Fruit fly (Drosophila melanogaster) whole organism, wandering third instar larva: ENCODE measurements around the gene O-fut2.

ENCODE experiments used
- GATAd ChIP-seq: sonication (Bioruptor generic); optimal IDR thresholded peaks from 2 replicates; lab custom pipeline; 2016; ENCODE audit warnings: missing biosample characterization, missing genetic modification characterization
- Hr78 ChIP-seq: fragments of >200 bp; optimal IDR thresholded peaks from 2 replicates; lab custom pipeline; 2017; ENCODE audit warnings: missing biosample characterization, missing genetic modification characterization

DNA sequence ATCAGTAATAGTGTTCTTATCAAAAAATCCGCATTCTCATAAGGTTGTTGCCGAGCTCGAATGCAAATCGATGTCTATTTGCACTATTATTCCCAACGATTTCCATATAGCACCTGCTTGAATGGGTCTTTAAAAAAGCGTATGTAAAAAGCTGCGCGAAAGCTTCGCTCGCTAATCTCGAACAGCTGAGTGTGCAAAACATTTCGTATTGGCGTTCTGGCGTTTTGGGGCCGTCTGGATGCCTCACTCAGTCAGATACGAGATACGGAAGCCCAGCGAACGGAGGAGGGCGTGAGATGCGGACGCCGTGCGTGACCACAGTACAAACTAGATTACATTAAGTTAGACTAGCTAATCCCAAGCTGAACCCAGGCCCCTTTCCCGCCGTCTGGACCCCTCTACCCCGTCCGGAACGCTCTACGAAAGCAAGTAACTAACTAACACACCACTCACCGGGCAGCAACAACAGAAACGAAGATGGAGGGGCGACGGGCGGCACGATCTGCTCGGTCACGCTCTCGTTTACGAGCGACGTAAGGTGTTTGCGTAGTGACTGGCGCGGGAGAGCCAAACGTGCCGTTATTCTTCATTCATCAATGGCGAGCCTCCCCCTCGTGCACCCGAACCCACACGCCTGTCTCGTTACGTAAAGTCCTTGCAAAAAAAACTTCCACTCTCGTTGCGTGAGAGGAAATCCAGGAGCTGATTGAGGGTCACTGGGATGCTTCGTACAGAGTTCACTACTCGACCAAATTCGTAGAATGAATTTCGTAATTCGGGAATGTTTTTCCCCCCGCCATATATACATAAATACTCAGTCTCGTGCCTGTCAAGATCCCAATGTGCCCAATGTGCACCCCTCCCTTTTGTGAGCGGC is 947 bp upstream of the O-fut2 start:
- TF ChIP-seq GATAd (no peak), Hr78 (GFP tag; lab: Kevin White, UChicago) (no peak)
